Worm (Caenorhabditis elegans): ENCODE data around the gene exc-14.

The exc-14 gene

DNA sequence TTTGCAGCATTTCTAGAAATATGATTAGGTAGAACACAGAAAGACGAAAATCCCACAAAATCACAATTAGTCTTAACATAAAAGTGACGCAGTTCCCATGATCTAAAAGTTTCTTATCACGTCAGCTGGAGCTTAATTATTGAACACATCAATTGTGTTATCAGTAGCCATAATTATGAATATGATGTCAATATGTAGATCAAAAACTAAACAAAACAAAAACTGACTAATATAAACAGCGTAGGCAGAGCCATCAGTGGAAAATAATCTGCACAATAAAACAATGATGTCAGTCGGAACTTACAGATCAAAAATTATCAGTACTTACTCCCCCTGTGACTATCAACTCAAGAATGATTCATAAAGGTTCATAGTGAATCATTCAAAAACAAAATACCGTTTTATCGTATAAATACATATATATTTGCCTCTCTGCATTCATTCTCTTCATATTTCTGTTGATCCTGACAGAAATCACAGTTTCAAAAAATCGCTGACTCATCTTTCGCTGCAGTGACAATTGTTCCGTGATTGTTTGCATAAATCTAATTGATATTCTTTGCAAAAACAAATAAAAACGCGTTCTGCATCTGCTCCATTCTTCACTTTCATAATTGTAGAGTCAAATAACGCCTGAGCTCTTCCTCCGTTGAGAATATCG is 33.7 kb downstream of the exc-14 start, which contains the start of gene srr-6:
Gene srr-6, plus strand, starts transcription at position 611 of the 661 bp plus-strand sequence.
- TF ChIP-seq unc-62 (GFP tag; optimal IDR thresholded peaks at IDR 0.05): no peak

DNA sequence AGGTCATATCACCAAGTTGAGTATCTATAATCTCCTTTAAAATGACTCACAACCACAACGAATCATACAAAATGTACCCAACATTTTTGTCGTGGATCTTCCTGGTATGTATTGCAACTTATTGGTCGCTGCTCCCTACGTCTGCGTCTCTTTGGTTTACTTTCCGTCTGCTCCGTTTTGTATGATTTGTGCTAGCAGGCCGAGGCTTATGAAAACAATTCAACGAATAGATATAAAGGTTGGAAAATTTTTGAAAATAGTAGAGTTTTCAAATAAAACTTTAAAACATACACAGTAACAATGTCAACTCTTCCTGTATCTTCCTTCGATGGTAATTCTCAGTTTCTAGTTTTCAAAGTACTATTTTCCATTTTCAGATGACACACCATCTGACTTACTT is 44.6 kb downstream of the exc-14 start, which contains the start of gene srr-8:
Gene srr-8, plus strand, starts transcription at position 301 of the 400 bp plus-strand sequence.
- TF ChIP-seq unc-62 (GFP tag; optimal IDR thresholded peaks at IDR 0.05): no peak

DNA sequence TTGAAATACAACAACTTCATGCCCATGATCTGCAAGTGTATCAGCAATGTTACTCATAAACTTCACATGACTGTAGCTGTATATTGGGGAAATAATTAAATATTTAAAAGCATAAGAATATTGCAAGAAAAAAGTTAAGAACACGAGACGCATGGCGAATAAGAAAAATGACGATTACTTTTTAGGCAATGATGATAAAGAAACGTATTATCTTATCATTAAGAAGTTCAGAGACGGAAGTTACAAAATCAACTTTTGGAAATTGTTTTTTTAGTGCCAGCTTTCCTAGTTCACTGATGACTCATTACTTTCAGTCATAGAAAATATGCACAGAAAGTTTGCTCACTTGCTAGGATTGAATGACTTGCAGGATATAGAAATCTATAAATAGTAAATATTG is 45.6 kb downstream of the exc-14 start, which contains the start of gene ugt-7:
Gene ugt-7, minus strand, starts transcription at position 161 of the 400 bp plus-strand sequence.
- TF ChIP-seq unc-62 (GFP tag; optimal IDR thresholded peaks at IDR 0.05): no peak

DNA sequence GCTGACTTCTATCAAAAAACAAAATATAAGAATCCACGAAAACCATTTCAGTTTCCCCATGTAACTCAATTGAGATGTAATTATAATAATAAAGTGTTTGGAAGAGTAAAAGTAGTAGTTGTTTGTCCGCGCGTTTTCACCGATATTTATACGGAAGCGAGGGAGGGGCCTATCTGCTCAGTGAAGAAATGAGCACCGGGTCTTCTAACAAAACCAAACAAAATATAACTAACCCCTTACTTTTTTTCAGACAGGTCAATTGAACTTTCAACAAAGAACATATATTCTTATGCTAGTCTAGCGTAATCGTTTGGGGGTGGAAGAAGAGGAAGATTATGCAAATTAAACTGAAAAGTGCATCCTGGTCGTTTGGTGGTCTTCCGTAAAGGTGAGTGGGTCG is 50.8 kb downstream of the exc-14 start, which contains the start of gene ncx-9:
Gene ncx-9, minus strand, starts transcription at position 101 of the 400 bp plus-strand sequence.
- TF ChIP-seq unc-62 (GFP tag; optimal IDR thresholded peaks at IDR 0.05): no peak

Measured in whole organism, dauer.